Worm (Caenorhabditis elegans) whole organism, early embryonic: ENCODE data around the gene gln-1.

Experiments
- B0310.2 ChIP-seq: sonication (generic microtip); optimal IDR thresholded peaks from 2 replicates; lab custom pipeline; 2016; ENCODE audit warnings: mild to moderate bottlenecking, missing genetic modification characterization, missing compliant biosample characterization
- F13C5.2 ChIP-seq: sonication (generic microtip); optimal IDR thresholded peaks from 2 replicates; lab custom pipeline; 2017; ENCODE audit warnings: mild to moderate bottlenecking, missing genetic modification characterization, inconsistent platforms, missing compliant biosample characterization
- aly-1 ChIP-seq: sonication (generic microtip); optimal IDR thresholded peaks from 2 replicates; lab custom pipeline; 2016; ENCODE audit warnings: missing genetic modification characterization, missing compliant biosample characterization
- ama-1 ChIP-seq: fragments of 150-350 bp; optimal IDR thresholded peaks from 2 replicates; lab custom pipeline; 2014
- ceh-13 ChIP-seq: fragments of 200-800 bp; sonication (Bioruptor generic); optimal IDR thresholded peaks from 2 replicates; lab custom pipeline; 2018; ENCODE audit warnings: mild to moderate bottlenecking, missing genetic modification characterization, missing compliant biosample characterization
- ceh-36 ChIP-seq: sonication (generic microtip); optimal IDR thresholded peaks from 2 replicates; lab custom pipeline; 2016; ENCODE audit warnings: missing genetic modification characterization, inconsistent platforms, missing compliant biosample characterization
- ets-7 ChIP-seq: sonication (generic microtip); optimal IDR thresholded peaks from 2 replicates; lab custom pipeline; 2016; ENCODE audit warnings: missing genotype, missing genetic modification characterization, missing compliant biosample characterization
- flt-1 ChIP-seq: fragments of 200-800 bp; sonication (Bioruptor generic); IDR thresholded peaks from 2 replicates; pipeline ENCODE4 v1.3.6; 2022; ENCODE audit warnings: missing genetic modification characterization, missing compliant biosample characterization
- hmbx-1 ChIP-seq: sonication (generic microtip); optimal IDR thresholded peaks from 2 replicates; lab custom pipeline; 2016; ENCODE audit warnings: mild to moderate bottlenecking, missing genetic modification characterization, missing compliant biosample characterization
- hmg-4 ChIP-seq: fragments of 200-800 bp; sonication (Bioruptor generic); optimal IDR thresholded peaks from 2 replicates; lab custom pipeline; 2018; ENCODE audit warnings: mild to moderate bottlenecking, missing genetic modification characterization, missing compliant biosample characterization
- hnd-1 ChIP-seq: sonication (generic microtip); optimal IDR thresholded peaks from 2 replicates; lab custom pipeline; 2016; ENCODE audit warnings: missing genetic modification characterization, missing compliant biosample characterization
- pes-1 ChIP-seq: fragments of 200-800 bp; sonication (Bioruptor generic); IDR thresholded peaks from 2 replicates; pipeline ENCODE4 v1.3.6; 2022; ENCODE audit warnings: missing genetic modification reagents, missing genetic modification characterization, missing compliant biosample characterization
- scrt-1 ChIP-seq: fragments of 200-800 bp; sonication (Bioruptor generic); IDR thresholded peaks from 2 replicates; pipeline ENCODE4 v1.3.6; 2022; ENCODE audit warnings: missing genetic modification characterization, missing compliant biosample characterization
- sea-1 ChIP-seq: fragments of 200-800 bp; sonication (Bioruptor generic); conservative IDR thresholded peaks from 2 replicates; pipeline ENCODE4 v1.3.6; 2022; ENCODE audit warnings: missing genetic modification characterization, missing compliant biosample characterization
- tbx-11 ChIP-seq: fragments of 200-800 bp; sonication (Bioruptor generic); IDR thresholded peaks from 2 replicates; pipeline ENCODE4 v1.3.6; 2022; ENCODE audit warnings: missing genetic modification characterization, missing compliant biosample characterization
- tbx-37 ChIP-seq: fragments of 200-800 bp; sonication (Bioruptor generic); conservative IDR thresholded peaks from 2 replicates; pipeline ENCODE4 v1.3.6; 2022; ENCODE audit warnings: missing genetic modification reagents, missing genetic modification characterization, missing compliant biosample characterization
- tra-4 ChIP-seq: sonication (generic microtip); optimal IDR thresholded peaks from 2 replicates; lab custom pipeline; 2017; ENCODE audit warnings: missing genetic modification characterization, missing compliant biosample characterization

gln-1 gene

DNA sequence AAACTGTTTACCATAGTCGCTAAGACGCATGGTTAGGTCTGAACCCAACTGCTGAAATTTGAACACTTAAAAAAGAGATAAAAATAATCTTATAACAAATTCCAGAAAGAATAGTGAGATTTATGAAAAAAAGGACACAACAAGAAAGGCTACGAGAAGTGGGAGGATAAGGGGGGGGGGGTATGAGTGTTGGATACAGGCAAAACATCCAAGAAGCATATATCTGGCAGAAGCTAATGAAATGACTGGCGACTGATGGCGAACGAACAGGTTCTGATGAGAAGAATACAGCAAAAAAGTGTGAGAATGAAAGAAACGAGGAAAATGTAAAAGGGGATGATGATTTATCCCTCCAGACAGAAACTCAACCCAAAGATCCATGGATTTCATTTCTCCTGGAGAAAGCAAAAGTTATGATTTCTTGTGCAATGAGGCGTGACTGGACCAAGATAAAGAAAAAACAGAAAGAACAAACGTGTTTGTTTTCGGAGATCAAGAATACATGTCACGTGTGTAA is 7.9 kb downstream of the gln-1 start, which contains the start of gene ptr-4:
ptr-4 (minus strand) TSS at position 51 of the 517 bp plus-strand sequence.
- TF ChIP-seq hmg-4 (GFP tag; lab: Kevin White, UChicago), result no peak
- no peak for TF ChIP-seq ceh-13 (GFP tag; lab: Kevin White, UChicago)
- no peak for TF ChIP-seq F13C5.2 (tag; lab: Kevin White, UChicago)
- no peak for TF ChIP-seq tbx-37 (GFP tag; lab: Robert Waterston, UW)
- no peak for TF ChIP-seq ceh-36 (tag; lab: Kevin White, UChicago)
- no peak for TF ChIP-seq scrt-1
- TF ChIP-seq ets-7 (tag; lab: Kevin White, UChicago), result no peak
- TF ChIP-seq pes-1, result no peak
- TF ChIP-seq hmbx-1, result no peak
- TF ChIP-seq tra-4 (tag; lab: Kevin White, UChicago), result no peak
- no peak for TF ChIP-seq sea-1 (GFP tag; lab: Robert Waterston, UW)
- no peak for TF ChIP-seq hnd-1
- TF ChIP-seq aly-1 (tag; lab: Kevin White, UChicago), result no peak
- no peak for TF ChIP-seq tbx-11 (GFP tag; lab: Robert Waterston, UW)
- no peak for TF ChIP-seq B0310.2 (tag; lab: Kevin White, UChicago)
- TF ChIP-seq ama-1 (lab: Kevin White, UChicago), result no peak
- TF ChIP-seq flt-1, result no peak

DNA sequence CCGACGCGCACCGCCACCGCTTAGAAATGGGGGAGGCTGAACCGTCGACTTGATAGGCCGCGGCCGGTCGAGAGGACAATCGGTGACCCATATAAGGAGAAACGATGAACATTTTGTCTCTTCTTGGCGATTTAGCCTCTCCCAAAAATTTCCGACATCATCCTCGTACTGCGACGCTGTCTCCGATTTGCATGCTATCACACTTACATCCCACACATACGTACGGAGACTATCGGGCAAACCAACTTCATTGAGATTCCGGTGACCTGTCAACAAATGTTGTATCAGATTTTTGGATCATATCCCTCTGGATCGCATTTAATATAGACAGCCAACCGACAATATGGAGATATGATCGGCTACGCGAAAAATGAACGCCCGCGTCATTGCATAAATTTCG is 8.6 kb downstream of the gln-1 start:
- TF ChIP-seq ets-7 (tag; lab: Kevin White, UChicago), result no peak
- no peak for TF ChIP-seq ceh-13 (GFP tag; lab: Kevin White, UChicago)
- no peak for TF ChIP-seq tbx-11 (GFP tag; lab: Robert Waterston, UW)
- no peak for TF ChIP-seq tbx-37 (GFP tag; lab: Robert Waterston, UW)
- no peak for TF ChIP-seq flt-1
- no peak for TF ChIP-seq hnd-1
- TF ChIP-seq hmg-4 (GFP tag; lab: Kevin White, UChicago), result no peak
- TF ChIP-seq hmbx-1, result no peak
- TF ChIP-seq aly-1 (tag; lab: Kevin White, UChicago), result no peak
- no peak for TF ChIP-seq ceh-36 (tag; lab: Kevin White, UChicago)
- no peak for TF ChIP-seq scrt-1
- no peak for TF ChIP-seq ama-1 (lab: Kevin White, UChicago)
- no peak for TF ChIP-seq pes-1
- no peak for TF ChIP-seq B0310.2 (tag; lab: Kevin White, UChicago)
- no peak for TF ChIP-seq sea-1 (GFP tag; lab: Robert Waterston, UW)

DNA sequence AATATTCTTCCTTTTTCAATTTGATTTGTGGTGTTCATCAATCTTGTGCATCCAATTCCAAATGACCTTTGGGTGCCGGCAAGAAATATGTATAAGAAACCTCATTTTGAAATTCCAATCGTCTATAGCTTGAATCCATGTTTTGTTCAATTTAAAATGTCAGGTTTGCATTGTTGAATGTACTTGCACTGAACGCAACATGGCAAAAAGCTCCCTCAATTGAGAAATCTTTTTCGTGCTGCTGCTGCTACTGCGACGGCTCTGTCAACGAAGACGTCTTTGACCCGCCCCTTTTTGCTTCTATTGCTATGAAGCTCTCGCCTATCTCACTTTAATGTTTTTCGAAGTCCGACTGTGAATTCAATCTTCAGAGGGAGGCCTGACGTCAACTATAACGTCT is 17.2 kb downstream of the gln-1 start, which contains the start of gene lgc-58:
lgc-58 (plus strand) TSS at position 301 of the 400 bp plus-strand sequence.
- TF ChIP-seq ceh-36 (tag; lab: Kevin White, UChicago) (no peak), B0310.2 (tag; lab: Kevin White, UChicago) (no peak), ama-1 (lab: Kevin White, UChicago) (no peak), hmbx-1 (no peak), tbx-37 (GFP tag; lab: Robert Waterston, UW) (no peak), aly-1 (tag; lab: Kevin White, UChicago) (no peak), hnd-1 (no peak), hmg-4 (GFP tag; lab: Kevin White, UChicago) (no peak), pes-1 (no peak), tra-4 (tag; lab: Kevin White, UChicago) (no peak), ets-7 (tag; lab: Kevin White, UChicago) (no peak), flt-1 (no peak), F13C5.2 (tag; lab: Kevin White, UChicago) (no peak), tbx-11 (GFP tag; lab: Robert Waterston, UW) (no peak), scrt-1 (no peak)

DNA sequence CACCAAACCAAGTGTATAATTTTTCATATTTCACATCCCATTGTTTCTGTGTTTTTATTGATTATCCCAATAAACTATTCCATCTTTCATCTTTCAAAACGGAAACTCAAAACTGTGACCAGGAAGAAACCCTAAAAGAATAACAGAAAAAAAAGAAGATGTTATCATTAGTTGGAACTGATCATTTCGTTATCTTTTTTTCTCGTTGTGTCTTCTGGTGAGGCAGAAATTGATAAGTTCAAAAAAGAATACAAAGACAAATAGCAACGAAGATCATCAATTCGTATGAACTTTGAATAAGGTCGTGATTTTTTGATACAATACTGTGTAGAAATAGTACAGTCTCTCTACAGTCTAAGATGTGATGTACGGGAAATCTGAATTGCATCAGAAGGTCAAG is 23.7 kb downstream of the gln-1 start:
- TF ChIP-seq B0310.2 (tag; lab: Kevin White, UChicago) (no peak), ama-1 (lab: Kevin White, UChicago) (no peak), ets-7 (tag; lab: Kevin White, UChicago) (no peak), pes-1 (no peak)

DNA sequence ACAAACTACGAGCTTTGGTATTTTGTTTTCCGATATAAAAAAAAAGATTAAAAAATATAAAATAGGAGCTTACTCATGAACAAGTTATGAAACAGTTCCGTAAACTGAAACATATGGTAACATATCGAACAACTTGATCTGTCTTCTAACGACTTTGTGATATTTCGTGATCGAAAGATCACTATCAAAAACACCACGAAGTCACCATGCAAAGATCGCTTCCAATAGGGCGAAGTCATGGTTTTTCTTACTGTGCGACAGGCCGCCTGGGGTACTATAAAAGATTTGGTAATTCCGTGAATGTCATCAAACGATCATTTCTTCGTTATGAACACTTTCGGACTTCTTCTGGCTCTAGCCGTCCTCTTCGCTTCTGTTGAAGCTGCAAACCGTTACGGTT is 24.6 kb downstream of the gln-1 start, which contains the start of gene C45B2.3:
C45B2.3 (plus strand) TSS at position 301 of the 400 bp plus-strand sequence.
- TF ChIP-seq hmg-4 (GFP tag; lab: Kevin White, UChicago), result no peak
- no peak for TF ChIP-seq ets-7 (tag; lab: Kevin White, UChicago)
- no peak for TF ChIP-seq aly-1 (tag; lab: Kevin White, UChicago)
- TF ChIP-seq B0310.2 (tag; lab: Kevin White, UChicago), result no peak
- TF ChIP-seq flt-1, result no peak
- no peak for TF ChIP-seq ceh-36 (tag; lab: Kevin White, UChicago)
- no peak for TF ChIP-seq tbx-11 (GFP tag; lab: Robert Waterston, UW)
- no peak for TF ChIP-seq ceh-13 (GFP tag; lab: Kevin White, UChicago)
- TF ChIP-seq sea-1 (GFP tag; lab: Robert Waterston, UW), result no peak
- TF ChIP-seq pes-1, result no peak
- TF ChIP-seq hmbx-1, result no peak
- no peak for TF ChIP-seq tbx-37 (GFP tag; lab: Robert Waterston, UW)
- no peak for TF ChIP-seq ama-1 (lab: Kevin White, UChicago)
- TF ChIP-seq scrt-1, result no peak
- no peak for TF ChIP-seq F13C5.2 (tag; lab: Kevin White, UChicago)

DNA sequence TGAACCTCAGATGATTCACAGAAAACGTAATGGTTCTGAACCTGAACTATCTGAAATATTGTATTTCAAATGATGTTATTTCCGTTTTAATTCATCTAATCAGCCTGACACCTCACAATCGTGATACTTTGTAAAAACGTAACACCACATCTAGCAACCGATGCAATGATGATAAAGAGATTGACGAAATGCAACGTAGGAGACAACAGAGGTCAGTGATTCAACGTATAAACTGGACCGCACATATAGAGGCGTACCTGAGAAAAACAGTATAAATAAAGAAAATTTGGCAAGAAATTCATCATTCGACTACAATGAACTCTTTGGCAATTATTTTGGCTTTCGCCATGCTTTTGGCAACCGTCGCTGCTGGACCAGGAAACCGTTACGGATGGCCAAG is 26.4 kb downstream of the gln-1 start, which contains the start of gene C45B2.2:
C45B2.2 (plus strand) TSS at position 301 of the 400 bp plus-strand sequence.
- TF ChIP-seq flt-1, result no peak
- TF ChIP-seq ets-7 (tag; lab: Kevin White, UChicago), result no peak
- TF ChIP-seq tra-4 (tag; lab: Kevin White, UChicago), result no peak
- TF ChIP-seq F13C5.2 (tag; lab: Kevin White, UChicago), result no peak
- TF ChIP-seq ceh-13 (GFP tag; lab: Kevin White, UChicago), result no peak
- no peak for TF ChIP-seq tbx-11 (GFP tag; lab: Robert Waterston, UW)
- no peak for TF ChIP-seq hmg-4 (GFP tag; lab: Kevin White, UChicago)
- TF ChIP-seq hnd-1, result no peak
- no peak for TF ChIP-seq pes-1
- no peak for TF ChIP-seq sea-1 (GFP tag; lab: Robert Waterston, UW)
- no peak for TF ChIP-seq hmbx-1
- TF ChIP-seq scrt-1, result no peak
- no peak for TF ChIP-seq tbx-37 (GFP tag; lab: Robert Waterston, UW)

DNA sequence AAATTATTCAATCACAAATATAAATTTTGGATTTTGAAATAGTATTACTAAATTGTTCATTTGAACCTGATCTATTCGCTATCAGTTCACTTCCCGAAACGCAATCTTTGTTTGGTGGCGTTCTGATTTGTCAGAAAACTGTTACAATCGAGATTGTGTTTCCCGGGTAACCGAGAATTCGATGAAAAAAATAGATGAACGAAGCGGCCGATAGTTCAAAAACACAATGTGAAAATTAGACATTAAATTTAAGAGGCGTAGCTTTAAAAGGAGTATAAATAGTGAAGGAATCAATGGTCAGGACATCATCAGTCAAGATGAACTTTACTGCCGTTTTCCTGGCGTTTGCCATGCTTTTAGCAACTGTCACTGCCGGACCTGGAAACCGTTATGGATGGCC is 27.8 kb downstream of the gln-1 start, which contains the start of gene C45B2.1:
C45B2.1 (plus strand) TSS at position 301 of the 400 bp plus-strand sequence.
- TF ChIP-seq F13C5.2 (tag; lab: Kevin White, UChicago) (no peak), tbx-37 (GFP tag; lab: Robert Waterston, UW) (no peak), hmg-4 (GFP tag; lab: Kevin White, UChicago) (no peak), tbx-11 (GFP tag; lab: Robert Waterston, UW) (no peak)
